Worm (Caenorhabditis elegans) whole organism, L4 larva: ENCODE measurements around the gene Y62H9A.9.

Source experiments
- ceh-28 ChIP-seq: fragments of 150-350 bp; optimal IDR thresholded peaks from 2 replicates; lab custom pipeline; 2014; ENCODE audit warnings: missing biosample characterization, missing genetic modification reagents, missing genetic modification characterization
- fkh-10 ChIP-seq: fragments of 150-350 bp; optimal IDR thresholded peaks from 2 replicates; lab custom pipeline; 2014; ENCODE audit warnings: missing biosample characterization, missing genetic modification reagents, missing genetic modification characterization
- jun-1 ChIP-seq: fragments of 150-350 bp; optimal IDR thresholded peaks from 2 replicates; lab custom pipeline; 2014; ENCODE audit warnings: missing biosample characterization, missing genetic modification reagents, missing genetic modification characterization
- lin-29 ChIP-seq: fragments of 200-800 bp; sonication (Bioruptor generic); IDR thresholded peaks from 2 replicates; pipeline ENCODE4 v1.3.6; 2022; ENCODE audit warnings: missing genetic modification reagents, missing genetic modification characterization, missing compliant biosample characterization
- nhr-11 ChIP-seq: fragments of 150-350 bp; optimal IDR thresholded peaks from 2 replicates; lab custom pipeline; 2014; ENCODE audit warnings: missing biosample characterization, missing genetic modification characterization
- nhr-76 ChIP-seq: fragments of 150-350 bp; optimal IDR thresholded peaks from 2 replicates; lab custom pipeline; 2014; ENCODE audit warnings: missing biosample characterization, missing genetic modification characterization
- pha-4 ChIP-seq, 2 experiments: fragments of 150-350 bp in 1 of 2; fragments of 200-800 bp in 1 of 2; sonication (Bioruptor generic) in 1 of 2; IDR thresholded peaks in 1 of 2; optimal IDR thresholded peaks in 1 of 2; 2 replicates each; pipeline versions ENCODE4 v1.3.6 to Lab custom; 2014 to 2022; ENCODE audit warnings: missing genetic modification characterization in 2 of 2, missing genetic modification reagents in 2 of 2, missing biosample characterization in 1 of 2, missing compliant biosample characterization in 1 of 2
- vab-7 ChIP-seq: fragments of 200-800 bp; sonication (Bioruptor generic); IDR thresholded peaks from 2 replicates; pipeline ENCODE4 v1.3.6; 2022; ENCODE audit warnings: missing genetic modification reagents, missing genetic modification characterization, missing compliant biosample characterization
- zag-1 ChIP-seq: fragments of 150-350 bp; optimal IDR thresholded peaks from 2 replicates; lab custom pipeline; 2014; ENCODE audit warnings: missing biosample characterization, missing genetic modification characterization

DNA sequence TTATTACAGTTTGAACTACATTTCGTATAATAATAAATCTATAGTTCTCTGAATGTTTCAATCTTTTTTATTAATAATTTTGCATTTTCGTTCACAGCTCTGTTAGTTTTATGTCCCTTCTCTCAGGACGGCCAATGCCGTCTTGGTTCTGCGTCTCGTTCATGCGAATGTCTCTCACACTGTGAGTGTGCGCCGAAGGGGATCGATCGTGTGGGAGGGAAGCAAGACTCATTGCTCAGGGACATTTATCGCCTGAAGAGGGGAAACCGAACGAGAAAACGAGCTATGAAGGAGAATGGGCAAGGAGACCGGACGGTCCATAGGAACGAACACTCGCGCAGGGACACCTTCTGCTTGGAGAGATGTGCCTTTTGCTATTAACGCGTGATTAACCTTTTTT, 1.1 kb upstream of the Y62H9A.9 start:
- peak; percentile 43 for TF ChIP-seq ceh-28 (tag; lab: Kevin White, UChicago)
- TF ChIP-seq nhr-11 (tag; lab: Kevin White, UChicago) = no peak
- no peak for TF ChIP-seq vab-7 (GFP tag; lab: Robert Waterston, UW)
- TF ChIP-seq fkh-10 = no peak
- no peak for TF ChIP-seq nhr-76 (tag; lab: Kevin White, UChicago)
- TF ChIP-seq lin-29 (GFP tag; lab: Robert Waterston, UW) = no peak
- TF ChIP-seq pha-4 (GFP tag; IDR thresholded peaks at IDR 0.05; lab: Robert Waterston, UW) = no peak
- no peak for TF ChIP-seq pha-4 (tag; optimal IDR thresholded peaks at IDR 0.05; lab: Kevin White, UChicago)
- no peak for TF ChIP-seq jun-1
- no peak for TF ChIP-seq zag-1 (tag; lab: Kevin White, UChicago)
